Fruit fly (Drosophila melanogaster): Measurements from ENCODE around the gene Rh7.

Gene Rh7

dm6 chr3L:12139232-12139698 is 36.0 kb downstream of the Rh7 start (continued):
- TF ChIP-seq CG6765 (GFP tag; optimal IDR thresholded peaks at IDR 0.05) (peak; percentile 10), tx (GFP tag; optimal IDR thresholded peaks at IDR 0.05) (peak; percentile 28), CHES-1-like (GFP tag; optimal IDR thresholded peaks at IDR 0.05) (peak; percentile 50), psq (GFP tag; optimal IDR thresholded peaks at IDR 0.05) (no peak), repo (GFP tag; optimal IDR thresholded peaks at IDR 0.05) (no peak), dpn (GFP tag; optimal IDR thresholded peaks at IDR 0.05) (peak in 1 of 2 experiments; percentile 56), CG6272 (GFP tag; IDR thresholded peaks at IDR 0.05) (0 out of 2 replicates have a peak, but pooled peaks have one; percentile 36), zfh1 (GFP tag; IDR thresholded peaks at IDR 0.05) (peak; percentile 7; the same call in 1 of the 3 replicates), CG34422 (GFP tag; IDR thresholded peaks at IDR 0.05) (peak; percentile 54; the same call in 2 of the 3 replicates), chn (GFP tag; optimal IDR thresholded peaks at IDR 0.05) (peak; percentile 46), sr (GFP tag; IDR thresholded peaks at IDR 0.05) (no peak), Myb (GFP tag; optimal IDR thresholded peaks at IDR 0.05) (peak; percentile 57), bab2 (GFP tag; optimal IDR thresholded peaks at IDR 0.05) (peak; percentile 56), CG1792 (GFP tag; optimal IDR thresholded peaks at IDR 0.05) (no peak), usp (GFP tag; optimal IDR thresholded peaks at IDR 0.05) (no peak), sim (GFP tag; IDR thresholded peaks at IDR 0.05) (no peak), sisA (GFP tag; IDR thresholded peaks at IDR 0.05) (peak; percentile 46; the same call in 1 of the 2 replicates), CG9817 (tag; optimal IDR thresholded peaks at IDR 0.05) (peak; percentile 70), Optix (GFP tag; IDR thresholded peaks at IDR 0.05) (no peak), CG3407 (GFP tag; optimal IDR thresholded peaks at IDR 0.05) (peak; percentile 31), Mad (GFP tag; optimal IDR thresholded peaks at IDR 0.05) (no peak), CG6791 (GFP tag; IDR thresholded peaks at IDR 0.05; ENCODE audit: partially characterized antibody) (0 out of 3 replicates have a peak, but pooled peaks have one; percentile 24), kah (GFP tag; optimal IDR thresholded peaks at IDR 0.05) (no peak), CG7271 (tag; optimal IDR thresholded peaks at IDR 0.05) (no peak), gro (GFP tag; optimal IDR thresholded peaks at IDR 0.05) (peak; percentile 56), bowl (GFP tag; IDR thresholded peaks at IDR 0.05) (no peak), Sox100B (GFP tag; optimal IDR thresholded peaks at IDR 0.05) (peak; percentile 60), gt (GFP tag; IDR thresholded peaks at IDR 0.05) (no peak), Eip74EF (GFP tag; optimal IDR thresholded peaks at IDR 0.05) (peak in 1 of 2 experiments; percentile 5), CG7963 (GFP tag; IDR thresholded peaks at IDR 0.05; ENCODE audit: partially characterized antibody) (no peak), z (GFP tag; IDR thresholded peaks at IDR 0.05) (no peak), CG1832 (GFP tag; optimal IDR thresholded peaks at IDR 0.05) (no peak), Fer3 (tag; optimal IDR thresholded peaks at IDR 0.05) (peak; percentile 50), CG18011 (GFP tag; optimal IDR thresholded peaks at IDR 0.05) (no peak), trh (GFP tag; optimal IDR thresholded peaks at IDR 0.05) (no peak), CG14050 (GFP tag; IDR thresholded peaks at IDR 0.05) (no peak), BtbVII (GFP tag; optimal IDR thresholded peaks at IDR 0.05) (no peak), CG11560 (tag; IDR thresholded peaks at IDR 0.05) (no peak), run (tag; optimal IDR thresholded peaks at IDR 0.05) (peak; percentile 41), exex (tag; optimal IDR thresholded peaks at IDR 0.05) (peak; percentile 25), Poxn (GFP tag; IDR thresholded peaks at IDR 0.05) (no peak), nom (GFP tag; optimal IDR thresholded peaks at IDR 0.05) (no peak), chm (GFP tag; IDR thresholded peaks at IDR 0.05) (peak; percentile 49; the same call in 1 of the 2 replicates), Jarid2 (GFP tag; optimal IDR thresholded peaks at IDR 0.05) (no peak), CG8924 (tag; optimal IDR thresholded peaks at IDR 0.05) (peak; percentile 56), sob (GFP tag; IDR thresholded peaks at IDR 0.05) (no peak; the same call in 1 of the 2 replicates), CG2875 (GFP tag; optimal IDR thresholded peaks at IDR 0.05) (no peak), CG7357 (GFP tag; IDR thresholded peaks at IDR 0.05) (no peak), Asciz (GFP tag; optimal IDR thresholded peaks at IDR 0.05) (peak; percentile 19), Ada2b (GFP tag; IDR thresholded peaks at IDR 0.05) (peak; percentile 11; the same call in 1 of the 2 replicates), Med (GFP tag) (peak; percentile 92)

Measured in whole organism, embryonic.